Fruit fly (Drosophila melanogaster) whole organism, embryonic: ENCODE data around the gene CG14182.

ENCODE experiments used
- ATbp ChIP-seq: fragments of 200-800 bp; sonication (Bioruptor generic); optimal IDR thresholded peaks from 2 replicates; lab custom pipeline; 2017; ENCODE audit warnings: missing biosample characterization, mild to moderate bottlenecking, missing genetic modification characterization, missing genetic modification reagents
- CG10321 ChIP-seq: fragments of 200-800 bp; sonication (Bioruptor generic); IDR thresholded peaks from 2 replicates; pipeline ENCODE4 v1.3.6; 2022; ENCODE audit warnings: missing biosample characterization, missing genetic modification characterization
- CG12104 ChIP-seq: fragments of 200-800 bp; sonication (Bioruptor generic); optimal IDR thresholded peaks from 3 replicates; lab custom pipeline; 2016; ENCODE audit warnings: missing biosample characterization, missing genetic modification characterization
- CG12391 ChIP-seq: fragments of 200-800 bp; sonication (Bioruptor generic); optimal IDR thresholded peaks from 3 replicates; lab custom pipeline; 2018; ENCODE audit warnings: missing biosample characterization, mild to moderate bottlenecking, missing genetic modification characterization, moderate library complexity
- CG13894 ChIP-seq: fragments of 200-800 bp; sonication (Bioruptor generic); optimal IDR thresholded peaks from 3 replicates; lab custom pipeline; 2018; ENCODE audit warnings: missing biosample characterization, mild to moderate bottlenecking, missing genetic modification characterization, moderate library complexity
- CG14860 ChIP-seq: fragments of 200-800 bp; sonication (Bioruptor generic); IDR thresholded peaks from 3 replicates; pipeline ENCODE4 v1.3.6; 2022; ENCODE audit warnings: missing biosample characterization, missing genetic modification characterization; ENCODE audit not compliant: partially characterized antibody
- CG1647 ChIP-seq: fragments of 200-800 bp; sonication (Bioruptor generic); optimal IDR thresholded peaks from 3 replicates; lab custom pipeline; 2016; ENCODE audit warnings: missing biosample characterization, missing genetic modification characterization
- CG18011 ChIP-seq: fragments of 200-800 bp; sonication (Bioruptor generic); optimal IDR thresholded peaks from 2 replicates; lab custom pipeline; 2017; ENCODE audit warnings: missing biosample characterization, missing genetic modification characterization, mild to moderate bottlenecking, moderate library complexity, missing genotype
- CG18619 ChIP-seq: fragments of 200-800 bp; sonication (Bioruptor generic); optimal IDR thresholded peaks from 3 replicates; lab custom pipeline; 2017; ENCODE audit warnings: missing biosample characterization, mild to moderate bottlenecking, missing genetic modification characterization
- CG3281 ChIP-seq: fragments of 200-800 bp; sonication (Bioruptor generic); optimal IDR thresholded peaks from 3 replicates; lab custom pipeline; 2017; ENCODE audit warnings: missing biosample characterization, mild to moderate bottlenecking, missing genetic modification characterization
- CG4730 ChIP-seq: fragments of 200-800 bp; sonication (Bioruptor generic); IDR thresholded peaks from 2 replicates; pipeline ENCODE4 v1.3.6; 2022; ENCODE audit warnings: missing biosample characterization, missing genetic modification characterization
- CG5953 ChIP-seq: fragments of 200-800 bp; sonication (Bioruptor generic); IDR thresholded peaks from 2 replicates; pipeline ENCODE4 v1.3.6; 2022; ENCODE audit warnings: missing biosample characterization, missing genetic modification characterization
- CG7987 ChIP-seq: fragments of 200-800 bp; sonication (Bioruptor generic); optimal IDR thresholded peaks from 2 replicates; lab custom pipeline; 2018; ENCODE audit warnings: missing biosample characterization, mild to moderate bottlenecking, missing genetic modification characterization, moderate library complexity
- CG8089 ChIP-seq: fragments of 200-800 bp; sonication (Bioruptor generic); optimal IDR thresholded peaks from 3 replicates; lab custom pipeline; 2016; ENCODE audit warnings: missing biosample characterization, missing genetic modification characterization
- CG8924 ChIP-seq: fragments of 200-800 bp; optimal IDR thresholded peaks from 3 replicates; lab custom pipeline; 2019; ENCODE audit warnings: missing biosample characterization, mild to moderate bottlenecking, missing genetic modification characterization, moderate library complexity
- CG9876 ChIP-seq: fragments of 200-800 bp; sonication (Bioruptor generic); optimal IDR thresholded peaks from 2 replicates; lab custom pipeline; 2016; ENCODE audit warnings: missing biosample characterization, missing genetic modification characterization
- CTCF ChIP-seq: fragments of 200-800 bp; sonication (Bioruptor generic); optimal IDR thresholded peaks from 2 replicates; lab custom pipeline; 2017; ENCODE audit warnings: missing biosample characterization, mild to moderate bottlenecking, missing genetic modification characterization, moderate library complexity
- Dref ChIP-seq: fragments of 200-800 bp; sonication (Bioruptor generic); IDR thresholded peaks from 2 replicates; pipeline ENCODE4 v1.3.6; 2022; ENCODE audit warnings: missing biosample characterization, missing genetic modification characterization
- Eip74EF ChIP-seq, 2 experiments: fragments of 200-800 bp in 1 of 2; fragments of >200 bp in 1 of 2; sonication (Bioruptor generic) in 1 of 2; optimal IDR thresholded peaks; 2 replicates each; lab custom pipeline; 2017 to 2019; ENCODE audit warnings: missing biosample characterization in 2 of 2, missing genetic modification characterization in 2 of 2, mild to moderate bottlenecking in 1 of 2, moderate library complexity in 1 of 2
- Fer3 ChIP-seq: fragments of 200-800 bp; sonication (Bioruptor generic); optimal IDR thresholded peaks from 2 replicates; lab custom pipeline; 2018; ENCODE audit warnings: missing biosample characterization, mild to moderate bottlenecking, missing genetic modification characterization, moderate library complexity
- HHEX ChIP-seq: fragments of 200-800 bp; sonication (Bioruptor generic); optimal IDR thresholded peaks from 3 replicates; lab custom pipeline; 2017; ENCODE audit warnings: missing biosample characterization, mild to moderate bottlenecking, missing genetic modification characterization, missing genetic modification reagents
- Hr3 ChIP-seq: fragments of 200-800 bp; sonication (Bioruptor generic); optimal IDR thresholded peaks from 3 replicates; lab custom pipeline; 2016; ENCODE audit warnings: missing biosample characterization, missing genetic modification characterization
- Kr ChIP-seq: fragments of 200-800 bp; sonication (Bioruptor generic); optimal IDR thresholded peaks from 2 replicates; lab custom pipeline; 2017; ENCODE audit warnings: missing biosample characterization, mild to moderate bottlenecking, missing genetic modification characterization
- NC2α ChIP-seq: fragments of 200-800 bp; sonication (Bioruptor generic); optimal IDR thresholded peaks from 2 replicates; lab custom pipeline; 2016; ENCODE audit warnings: missing biosample characterization, missing genetic modification characterization
- NK7.1 ChIP-seq: fragments of 200-800 bp; sonication (Bioruptor generic); optimal IDR thresholded peaks from 3 replicates; lab custom pipeline; 2016; ENCODE audit warnings: missing biosample characterization, missing genetic modification characterization
- Optix ChIP-seq: fragments of 200-800 bp; sonication (Bioruptor generic); IDR thresholded peaks from 3 replicates; pipeline ENCODE4 v1.3.6; 2022; ENCODE audit warnings: missing biosample characterization, missing genetic modification characterization
- Pdp1 ChIP-seq, 2 experiments: fragments of 200-800 bp; sonication (Bioruptor generic); optimal IDR thresholded peaks; 3 replicates each; lab custom pipeline; 2016; ENCODE audit warnings: missing biosample characterization in 2 of 2, missing genetic modification characterization in 2 of 2, mild to moderate bottlenecking in 1 of 2, moderate library complexity in 1 of 2
- Ptx1 ChIP-seq: fragments of 200-800 bp; sonication (Bioruptor generic); IDR thresholded peaks from 2 replicates; pipeline ENCODE4 v1.3.6; 2022; ENCODE audit warnings: missing biosample characterization, missing genetic modification characterization
- Rfx ChIP-seq: fragments of 200-800 bp; sonication (Bioruptor generic); IDR thresholded peaks from 2 replicates; pipeline ENCODE4 v1.3.6; 2022; ENCODE audit warnings: missing biosample characterization, missing genetic modification characterization
- Ssrp ChIP-seq: fragments of 200-800 bp; sonication (Bioruptor generic); optimal IDR thresholded peaks from 2 replicates; lab custom pipeline; 2018; ENCODE audit warnings: missing biosample characterization, mild to moderate bottlenecking, missing genetic modification characterization, moderate library complexity
- Stat92E ChIP-seq, 3 experiments: fragments of >200 bp in 2 of 3; fragments of 200-800 bp in 1 of 3; sonication (Bioruptor generic) in 1 of 3; optimal IDR thresholded peaks; 2 replicates each; lab custom pipeline; 2017 to 2019; ENCODE audit warnings: missing biosample characterization in 3 of 3, missing genetic modification characterization in 3 of 3, mild to moderate bottlenecking in 1 of 3, moderate library complexity in 1 of 3
- YL-1 ChIP-seq: fragments of 200-800 bp; sonication (Bioruptor generic); optimal IDR thresholded peaks from 3 replicates; lab custom pipeline; 2017; ENCODE audit warnings: missing biosample characterization, mild to moderate bottlenecking, missing genetic modification characterization
- abd-A ChIP-seq: fragments of 200-800 bp; sonication (Bioruptor generic); optimal IDR thresholded peaks from 3 replicates; lab custom pipeline; 2019; ENCODE audit warnings: missing biosample characterization, mild to moderate bottlenecking, missing genetic modification characterization, moderate library complexity
- al ChIP-seq: fragments of 200-800 bp; sonication (Bioruptor generic); IDR thresholded peaks from 2 replicates; pipeline ENCODE4 v1.3.6; 2022; ENCODE audit warnings: missing biosample characterization, missing genetic modification characterization
- bowl ChIP-seq: fragments of 200-800 bp; sonication (Bioruptor generic); IDR thresholded peaks from 2 replicates; pipeline ENCODE4 v1.3.6; 2022; ENCODE audit warnings: missing biosample characterization, missing genetic modification characterization
- danr ChIP-seq: fragments of 200-800 bp; sonication (Bioruptor generic); IDR thresholded peaks from 2 replicates; pipeline ENCODE4 v1.3.6; 2022; ENCODE audit warnings: missing biosample characterization, missing genetic modification characterization
- insv ChIP-seq, 2 experiments: fragments of 200-800 bp; sonication (Bioruptor generic); optimal IDR thresholded peaks; 3 replicates each; lab custom pipeline; 2016 to 2018; ENCODE audit warnings: missing biosample characterization in 2 of 2, missing genetic modification characterization in 2 of 2
- onecut ChIP-seq: fragments of 200-800 bp; sonication (Bioruptor generic); IDR thresholded peaks from 2 replicates; pipeline ENCODE4 v1.3.6; 2022; ENCODE audit warnings: missing biosample characterization, missing genetic modification characterization
- pan ChIP-seq, 4 experiments: fragments of >200 bp in 3 of 4; fragments of 200-800 bp in 1 of 4; sonication (Bioruptor generic) in 1 of 4; optimal IDR thresholded peaks in 3 of 4; IDR thresholded peaks in 1 of 4; 2 replicates each; pipeline versions ENCODE4 v1.3.6 to Lab custom; 2017 to 2022; ENCODE audit warnings: missing biosample characterization in 2 of 4, missing genetic modification characterization in 2 of 4, mixed read lengths in 1 of 4
- pb ChIP-seq: fragments of 200-800 bp; sonication (Bioruptor generic); optimal IDR thresholded peaks from 3 replicates; lab custom pipeline; 2016; ENCODE audit warnings: missing biosample characterization, missing genetic modification characterization
- phol ChIP-seq: fragments of 200-800 bp; sonication (Bioruptor generic); optimal IDR thresholded peaks from 3 replicates; lab custom pipeline; 2018; ENCODE audit warnings: missing biosample characterization, mild to moderate bottlenecking, missing genetic modification characterization, moderate library complexity
- pnt ChIP-seq: fragments of 200-800 bp; sonication (Bioruptor generic); optimal IDR thresholded peaks from 3 replicates; lab custom pipeline; 2016; ENCODE audit warnings: missing biosample characterization, missing genetic modification characterization
- row ChIP-seq: fragments of 200-800 bp; sonication (Bioruptor generic); IDR thresholded peaks from 3 replicates; pipeline ENCODE4 v1.3.6; 2022; ENCODE audit warnings: missing biosample characterization, missing genetic modification characterization
- sc ChIP-seq, 3 experiments: fragments of >200 bp in 2 of 3; fragments of 200-800 bp in 1 of 3; sonication (Bioruptor generic) in 1 of 3; optimal IDR thresholded peaks; 2 replicates in 2 of 3; 3 replicates in 1 of 3; lab custom pipeline; 2017; ENCODE audit warnings: mild to moderate bottlenecking in 1 of 3, missing biosample characterization in 1 of 3, missing genetic modification characterization in 1 of 3, missing genetic modification reagents in 1 of 3
- slou ChIP-seq: fragments of 200-800 bp; sonication (Bioruptor generic); optimal IDR thresholded peaks from 3 replicates; lab custom pipeline; 2016; ENCODE audit warnings: missing biosample characterization, missing genetic modification characterization
- sqz ChIP-seq: fragments of 200-800 bp; sonication (Bioruptor generic); optimal IDR thresholded peaks from 3 replicates; lab custom pipeline; 2018; ENCODE audit warnings: missing biosample characterization, mild to moderate bottlenecking, missing genetic modification characterization
- stwl ChIP-seq: fragments of 200-800 bp; sonication (Bioruptor generic); optimal IDR thresholded peaks from 3 replicates; lab custom pipeline; 2018; ENCODE audit warnings: missing biosample characterization, mild to moderate bottlenecking, missing genetic modification characterization, moderate library complexity
- trem ChIP-seq: fragments of 200-800 bp; optimal IDR thresholded peaks from 3 replicates; lab custom pipeline; 2019; ENCODE audit warnings: missing biosample characterization, mild to moderate bottlenecking, missing genetic modification characterization, moderate library complexity
- unc-4 ChIP-seq: fragments of 200-800 bp; sonication (Bioruptor generic); IDR thresholded peaks from 2 replicates; pipeline ENCODE4 v1.3.6; 2022; ENCODE audit warnings: missing biosample characterization, missing genetic modification characterization; ENCODE audit not compliant: partially characterized antibody
- z ChIP-seq: fragments of 200-800 bp; sonication (Bioruptor generic); IDR thresholded peaks from 3 replicates; pipeline ENCODE4 v1.3.6; 2022; ENCODE audit warnings: missing biosample characterization, missing genetic modification characterization

CG14182 gene

DNA sequence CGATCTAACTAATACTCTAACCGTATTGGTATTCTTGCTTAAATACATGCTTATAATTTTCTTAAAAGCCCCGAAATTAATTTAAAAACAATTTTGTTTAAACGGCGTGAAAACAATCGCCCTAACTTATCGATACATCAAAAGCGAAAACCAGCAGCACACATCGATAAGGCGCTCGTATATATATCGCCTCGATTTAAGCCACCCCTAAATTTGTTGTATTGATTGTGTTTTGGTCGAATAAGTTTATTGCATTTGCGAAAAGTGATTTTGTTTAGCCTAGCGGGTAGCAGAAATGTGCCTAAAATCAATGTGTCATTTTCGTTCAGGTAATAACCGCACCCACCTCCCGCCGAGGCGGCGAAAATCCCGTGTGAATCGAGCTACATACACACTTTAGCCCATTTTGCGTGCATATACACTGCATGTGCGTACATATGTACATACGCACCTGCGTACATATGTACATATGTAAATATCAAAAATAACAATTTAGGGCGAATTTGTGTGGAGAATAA is 12.2 kb upstream of the CG14182 start, which contains the start of the genes CG7646 and Nca (continued):
- TF ChIP-seq ATbp (GFP tag; lab: Kevin White, UChicago) (peak; percentile 27), abd-A (no peak), CG5953 (no peak), CG8924 (tag; lab: Kevin White, UChicago) (peak; percentile 50), Ptx1 (GFP tag; lab: Robert Waterston, UW) (no peak), row (peak; percentile 50; the same call in 1 of the 3 replicates), unc-4 (GFP tag; lab: Robert Waterston, UW) (peak; percentile 85), CTCF (peak; percentile 28), phol (tag; lab: Kevin White, UChicago) (peak; percentile 13), CG12391 (tag; lab: Kevin White, UChicago) (peak; percentile 49), CG9876 (GFP tag; lab: Kevin White, UChicago) (no peak), HHEX (GFP tag; lab: Kevin White, UChicago) (no peak), CG18619 (GFP tag; lab: Kevin White, UChicago) (no peak), CG8089 (GFP tag; lab: Kevin White, UChicago) (no peak), trem (tag; lab: Kevin White, UChicago) (peak; percentile 64), NC2α (no peak), Hr3 (GFP tag; lab: Kevin White, UChicago) (no peak), Kr (no peak), z (GFP tag; lab: Robert Waterston, UW) (no peak), CG1647 (GFP tag; lab: Kevin White, UChicago) (no peak), al (GFP tag; lab: Robert Waterston, UW) (no peak), bowl (GFP tag; lab: Robert Waterston, UW) (no peak), YL-1 (GFP tag; lab: Kevin White, UChicago) (peak; percentile 65), CG4730 (GFP tag; lab: Robert Waterston, UW) (no peak), Pdp1 (GFP tag; optimal IDR thresholded peaks at IDR 0.05; lab: Kevin White, UChicago) (no peak), CG12104 (GFP tag; lab: Kevin White, UChicago) (peak; percentile 21), pb (no peak), slou (GFP tag; lab: Kevin White, UChicago) (no peak), CG13894 (tag; lab: Kevin White, UChicago) (no peak), CG7987 (GFP tag; lab: Kevin White, UChicago) (peak; percentile 4), CG14860 (GFP tag; lab: Robert Waterston, UW) (peak; percentile 88), NK7.1 (GFP tag; lab: Kevin White, UChicago) (no peak), sqz (GFP tag; lab: Kevin White, UChicago) (no peak), pnt (GFP tag; lab: Kevin White, UChicago) (no peak), pan (optimal IDR thresholded peaks at IDR 0.05; lab: Kevin White, UChicago) (no peak), pan (GFP tag; optimal IDR thresholded peaks at IDR 0.05 in 1 of 2, IDR thresholded peaks at IDR 0.05 in 1 of 2) (no peak), CG10321 (no peak), Optix (no peak), Rfx (no peak; the same call in 1 of the 2 replicates), Ssrp (tag; lab: Kevin White, UChicago) (no peak), insv (GFP tag; optimal IDR thresholded peaks at IDR 0.05; lab: Kevin White, UChicago) (peak in 1 of 2 experiments; percentile 91), CG18011 (GFP tag; lab: Kevin White, UChicago) (no peak), onecut (peak; percentile 76), Eip74EF (GFP tag; optimal IDR thresholded peaks at IDR 0.05; lab: Kevin White, UChicago) (no peak), Stat92E (GFP tag; optimal IDR thresholded peaks at IDR 0.05; lab: Kevin White, UChicago) (no peak), Fer3 (tag; lab: Kevin White, UChicago) (no peak), danr (GFP tag; lab: Robert Waterston, UW) (no peak), sc (optimal IDR thresholded peaks at IDR 0.05; lab: Kevin White, UChicago) (no peak), sc (GFP tag; optimal IDR thresholded peaks at IDR 0.05; lab: Kevin White, UChicago) (no peak), stwl (peak; percentile 76), Dref (GFP tag; lab: Robert Waterston, UW) (peak; percentile 91), CG3281 (GFP tag; lab: Kevin White, UChicago) (peak; percentile 28)
